Fruit fly (Drosophila melanogaster) whole organism, pupa: ENCODE measurements around the gene CG4704.

Experiments
- CG13204 ChIP-seq: fragments of 200-800 bp; sonication (Bioruptor generic); optimal IDR thresholded peaks from 2 replicates; lab custom pipeline; 2018; ENCODE audit warnings: missing biosample characterization, mild to moderate bottlenecking, missing genetic modification characterization, moderate library complexity
- CG34367 ChIP-seq: fragments of 200-800 bp; sonication (Bioruptor generic); optimal IDR thresholded peaks from 2 replicates; lab custom pipeline; 2018; ENCODE audit warnings: missing biosample characterization, mild to moderate bottlenecking, missing genetic modification characterization

dm6 chr3R:22803655-22804341 lies 42.3 kb downstream of the CG4704 start, which contains the start of gene CG7031:
- TF ChIP-seq CG13204 (GFP tag; lab: Kevin White, UChicago): no peak
- TF ChIP-seq CG34367: no peak
